Fruit fly (Drosophila melanogaster) whole organism, embryonic: Measurements from ENCODE around the gene CG32847.
A peak's percentile ranks its signal among the peaks of the same experiment; 100 is the strongest.

ENCODE experiments used
- Adf1 ChIP-seq: fragments of 200-800 bp; sonication (Bioruptor generic); IDR thresholded peaks from 2 replicates; pipeline ENCODE4 v1.3.6; 2022; ENCODE audit warnings: missing biosample characterization, missing genetic modification characterization
- C15 ChIP-seq: fragments of 200-800 bp; sonication (Bioruptor generic); IDR thresholded peaks from 3 replicates; pipeline ENCODE4 v1.3.6; 2022; ENCODE audit warnings: missing biosample characterization, missing genetic modification characterization
- CG10147 ChIP-seq: fragments of 200-800 bp; sonication (Bioruptor generic); optimal IDR thresholded peaks from 2 replicates; lab custom pipeline; 2019; ENCODE audit warnings: missing biosample characterization, mild to moderate bottlenecking, missing genetic modification characterization, moderate library complexity
- CG10209 ChIP-seq: fragments of 200-800 bp; sonication (Bioruptor generic); optimal IDR thresholded peaks from 3 replicates; lab custom pipeline; 2017; ENCODE audit warnings: missing biosample characterization, mild to moderate bottlenecking, missing genetic modification characterization, missing genetic modification reagents
- CG10267 ChIP-seq: fragments of 200-800 bp; sonication (Bioruptor generic); optimal IDR thresholded peaks from 2 replicates; lab custom pipeline; 2018; ENCODE audit warnings: missing biosample characterization, mild to moderate bottlenecking, missing genetic modification characterization, moderate library complexity
- CG12942 ChIP-seq: fragments of 200-800 bp; sonication (Bioruptor generic); optimal IDR thresholded peaks from 3 replicates; lab custom pipeline; 2016; ENCODE audit warnings: missing biosample characterization, missing genetic modification characterization
- CG15601 ChIP-seq: fragments of 200-800 bp; sonication (Bioruptor generic); optimal IDR thresholded peaks from 3 replicates; lab custom pipeline; 2019; ENCODE audit warnings: missing biosample characterization, mild to moderate bottlenecking, missing genetic modification characterization, moderate library complexity
- CG1603 ChIP-seq: fragments of 200-800 bp; sonication (Bioruptor generic); optimal IDR thresholded peaks from 2 replicates; lab custom pipeline; 2019; ENCODE audit warnings: missing biosample characterization, mild to moderate bottlenecking, missing genetic modification characterization, moderate library complexity
- CG16863 ChIP-seq: fragments of 200-800 bp; sonication (Bioruptor generic); optimal IDR thresholded peaks from 3 replicates; lab custom pipeline; 2016; ENCODE audit warnings: missing biosample characterization, missing genetic modification characterization
- CG17361 ChIP-seq: fragments of 200-800 bp; sonication (Bioruptor generic); IDR thresholded peaks from 3 replicates; pipeline ENCODE4 v1.3.6; 2022; ENCODE audit warnings: missing biosample characterization, missing genetic modification characterization
- CG17568 ChIP-seq: fragments of 200-800 bp; sonication (Bioruptor generic); optimal IDR thresholded peaks from 2 replicates; lab custom pipeline; 2018; ENCODE audit warnings: missing biosample characterization, mild to moderate bottlenecking, missing genetic modification characterization, moderate library complexity
- CG1792 ChIP-seq: fragments of 200-800 bp; sonication (Bioruptor generic); optimal IDR thresholded peaks from 2 replicates; lab custom pipeline; 2016; ENCODE audit warnings: missing biosample characterization, missing genetic modification characterization
- CG2712 ChIP-seq: fragments of 200-800 bp; optimal IDR thresholded peaks from 3 replicates; lab custom pipeline; 2019; ENCODE audit warnings: missing biosample characterization, mild to moderate bottlenecking, missing genetic modification characterization, moderate library complexity
- CG3065 ChIP-seq: fragments of 200-800 bp; sonication (Bioruptor generic); optimal IDR thresholded peaks from 2 replicates; lab custom pipeline; 2016; ENCODE audit warnings: missing biosample characterization, missing genetic modification characterization
- CG34376 ChIP-seq: fragments of 200-800 bp; sonication (Bioruptor generic); optimal IDR thresholded peaks from 2 replicates; lab custom pipeline; 2018; ENCODE audit warnings: missing biosample characterization, mild to moderate bottlenecking, missing genetic modification characterization
- CG42726 ChIP-seq: fragments of 200-800 bp; sonication (Bioruptor generic); IDR thresholded peaks from 2 replicates; pipeline ENCODE4 v1.3.6; 2022; ENCODE audit warnings: missing biosample characterization, missing genetic modification characterization; ENCODE audit not compliant: partially characterized antibody
- CG4282 ChIP-seq: fragments of 200-800 bp; sonication (Bioruptor generic); optimal IDR thresholded peaks from 2 replicates; lab custom pipeline; 2016; ENCODE audit warnings: missing biosample characterization, missing genetic modification characterization
- CG4404 ChIP-seq: fragments of 200-800 bp; sonication (Bioruptor generic); IDR thresholded peaks from 2 replicates; pipeline ENCODE4 v1.3.6; 2022; ENCODE audit warnings: missing biosample characterization, missing genetic modification characterization
- CG6791 ChIP-seq: fragments of 200-800 bp; sonication (Bioruptor generic); IDR thresholded peaks from 3 replicates; pipeline ENCODE4 v1.3.6; 2022; ENCODE audit warnings: missing biosample characterization, missing genetic modification characterization; ENCODE audit not compliant: partially characterized antibody
- CG8478 ChIP-seq: fragments of >200 bp; optimal IDR thresholded peaks from 2 replicates; lab custom pipeline; 2018
- CG9437 ChIP-seq: fragments of 200-800 bp; sonication (Bioruptor generic); optimal IDR thresholded peaks from 2 replicates; lab custom pipeline; 2018; ENCODE audit warnings: missing biosample characterization, mild to moderate bottlenecking, missing genetic modification characterization
- CrebB ChIP-seq: fragments of 200-800 bp; sonication (Bioruptor generic); optimal IDR thresholded peaks from 3 replicates; lab custom pipeline; 2018; ENCODE audit warnings: missing biosample characterization, mild to moderate bottlenecking, missing genetic modification characterization
- Dad ChIP-seq: fragments of 200-800 bp; sonication (Bioruptor generic); optimal IDR thresholded peaks from 3 replicates; lab custom pipeline; 2016; ENCODE audit warnings: missing biosample characterization, missing genetic modification characterization
- Dbx ChIP-seq: fragments of 200-800 bp; sonication (Bioruptor generic); IDR thresholded peaks from 3 replicates; pipeline ENCODE4 v1.3.6; 2022; ENCODE audit warnings: missing biosample characterization, missing genetic modification characterization
- Dref ChIP-seq: fragments of 200-800 bp; sonication (Bioruptor generic); IDR thresholded peaks from 2 replicates; pipeline ENCODE4 v1.3.6; 2022; ENCODE audit warnings: missing biosample characterization, missing genetic modification characterization
- Fer2 ChIP-seq: fragments of 200-800 bp; sonication (Bioruptor generic); optimal IDR thresholded peaks from 2 replicates; lab custom pipeline; 2018; ENCODE audit warnings: missing biosample characterization, mild to moderate bottlenecking, missing genetic modification characterization, moderate library complexity
- Gug ChIP-seq: fragments of 200-800 bp; sonication (Bioruptor generic); IDR thresholded peaks from 4 replicates; pipeline ENCODE4 v1.3.6; 2022; ENCODE audit warnings: missing biosample characterization, missing genetic modification characterization
- HHEX ChIP-seq: fragments of 200-800 bp; sonication (Bioruptor generic); optimal IDR thresholded peaks from 3 replicates; lab custom pipeline; 2017; ENCODE audit warnings: missing biosample characterization, mild to moderate bottlenecking, missing genetic modification characterization, missing genetic modification reagents
- Hmr ChIP-seq: fragments of 200-800 bp; sonication (Bioruptor generic); optimal IDR thresholded peaks from 3 replicates; lab custom pipeline; 2017; ENCODE audit warnings: mild to moderate bottlenecking, missing biosample characterization, missing genetic modification reagents, missing genetic modification characterization
- Kr ChIP-seq: fragments of 200-800 bp; sonication (Bioruptor generic); optimal IDR thresholded peaks from 2 replicates; lab custom pipeline; 2017; ENCODE audit warnings: missing biosample characterization, mild to moderate bottlenecking, missing genetic modification characterization
- Lpt ChIP-seq: fragments of >200 bp; optimal IDR thresholded peaks from 2 replicates; lab custom pipeline; 2018; ENCODE audit warnings: missing biosample characterization, missing genetic modification characterization
- MBD-R2 ChIP-seq: fragments of 200-800 bp; sonication (Bioruptor generic); IDR thresholded peaks from 2 replicates; pipeline ENCODE4 v1.3.6; 2022; ENCODE audit warnings: missing biosample characterization, missing genetic modification characterization
- NFAT ChIP-seq: fragments of 200-800 bp; sonication (Bioruptor generic); IDR thresholded peaks from 2 replicates; pipeline ENCODE4 v1.3.6; 2022; ENCODE audit warnings: missing biosample characterization, missing genetic modification characterization
- al ChIP-seq: fragments of 200-800 bp; sonication (Bioruptor generic); IDR thresholded peaks from 2 replicates; pipeline ENCODE4 v1.3.6; 2022; ENCODE audit warnings: missing biosample characterization, missing genetic modification characterization
- ash1 ChIP-seq: fragments of 200-800 bp; sonication (Bioruptor generic); optimal IDR thresholded peaks from 2 replicates; lab custom pipeline; 2018; ENCODE audit warnings: missing biosample characterization, mild to moderate bottlenecking, missing genetic modification characterization
- ato ChIP-seq: fragments of 200-800 bp; sonication (Bioruptor generic); IDR thresholded peaks from 2 replicates; pipeline ENCODE4 v1.3.6; 2022; ENCODE audit warnings: missing biosample characterization, missing genetic modification characterization; ENCODE audit not compliant: partially characterized antibody
- chinmo ChIP-seq: fragments of 200-800 bp; sonication (Bioruptor generic); IDR thresholded peaks from 4 replicates; pipeline ENCODE4 v1.3.6; 2022; ENCODE audit warnings: missing biosample characterization, missing genetic modification characterization; ENCODE audit not compliant: partially characterized antibody
- da ChIP-seq: fragments of 200-800 bp; sonication (Bioruptor generic); optimal IDR thresholded peaks from 2 replicates; lab custom pipeline; 2016; ENCODE audit warnings: missing biosample characterization, missing genetic modification characterization
- disco-r ChIP-seq: fragments of 200-800 bp; sonication (Bioruptor generic); optimal IDR thresholded peaks from 2 replicates; lab custom pipeline; 2016; ENCODE audit warnings: missing biosample characterization, missing genetic modification characterization
- fd64A ChIP-seq: fragments of 200-800 bp; sonication (Bioruptor generic); optimal IDR thresholded peaks from 3 replicates; lab custom pipeline; 2018; ENCODE audit warnings: missing biosample characterization, mild to moderate bottlenecking, missing genetic modification characterization
- ham ChIP-seq: fragments of 200-800 bp; sonication (Bioruptor generic); IDR thresholded peaks from 2 replicates; pipeline ENCODE4 v1.3.6; 2022; ENCODE audit warnings: missing biosample characterization, missing genetic modification characterization
- ind ChIP-seq: fragments of 200-800 bp; sonication (Bioruptor generic); optimal IDR thresholded peaks from 3 replicates; lab custom pipeline; 2016; ENCODE audit warnings: missing biosample characterization, missing genetic modification characterization
- jing ChIP-seq: fragments of 200-800 bp; sonication (Bioruptor generic); optimal IDR thresholded peaks from 2 replicates; lab custom pipeline; 2018; ENCODE audit warnings: missing biosample characterization, mild to moderate bottlenecking, missing genetic modification characterization
- lmd ChIP-seq: fragments of 200-800 bp; sonication (Bioruptor generic); IDR thresholded peaks from 2 replicates; pipeline ENCODE4 v1.3.6; 2022; ENCODE audit warnings: missing biosample characterization, missing genetic modification characterization
- luna ChIP-seq: fragments of 200-800 bp; sonication (Bioruptor generic); optimal IDR thresholded peaks from 2 replicates; lab custom pipeline; 2016; ENCODE audit warnings: missing biosample characterization, missing genetic modification characterization
- nerfin-1 ChIP-seq: fragments of 200-800 bp; sonication (Bioruptor generic); optimal IDR thresholded peaks from 3 replicates; lab custom pipeline; 2019; ENCODE audit warnings: missing biosample characterization, mild to moderate bottlenecking, missing genetic modification characterization, moderate library complexity
- otp ChIP-seq: fragments of 200-800 bp; sonication (Bioruptor generic); IDR thresholded peaks from 3 replicates; pipeline ENCODE4, ENCODE4 v1.3.6; 2022; ENCODE audit warnings: missing biosample characterization, missing genetic modification characterization
- p53 ChIP-seq: fragments of 200-800 bp; sonication (Bioruptor generic); optimal IDR thresholded peaks from 2 replicates; lab custom pipeline; 2016; ENCODE audit warnings: missing biosample characterization, missing genetic modification characterization
- pum ChIP-seq: fragments of 200-800 bp; sonication (Bioruptor generic); optimal IDR thresholded peaks from 2 replicates; lab custom pipeline; 2016; ENCODE audit warnings: missing biosample characterization, missing genetic modification characterization
- sd ChIP-seq: fragments of 200-800 bp; sonication (Bioruptor generic); optimal IDR thresholded peaks from 3 replicates; lab custom pipeline; 2018; ENCODE audit warnings: missing biosample characterization, mild to moderate bottlenecking, missing genetic modification characterization, moderate library complexity
- sens-2 ChIP-seq: fragments of 200-800 bp; sonication (Bioruptor generic); IDR thresholded peaks from 2 replicates; pipeline ENCODE4 v1.3.6; 2022; ENCODE audit warnings: missing biosample characterization, missing genetic modification characterization
- wor ChIP-seq: fragments of 200-800 bp; sonication (Bioruptor generic); IDR thresholded peaks from 2 replicates; pipeline ENCODE4 v1.3.6; 2022; ENCODE audit warnings: missing biosample characterization, missing genetic modification characterization

The CG32847 gene

dm6 chr3L:15107776-15108379 is 13.5 kb upstream of the CG32847 start (continued):
- TF ChIP-seq wor (peak; percentile 40; the same call in 1 of the 2 replicates), CG1792 (GFP tag; lab: Kevin White, UChicago) (no peak), CrebB (tag; lab: Kevin White, UChicago) (no peak), Gug (GFP tag; lab: Robert Waterston, UW) (peak; percentile 5; the same call in 1 of the 4 replicates), CG12942 (no peak), CG42726 (GFP tag; lab: Robert Waterston, UW) (no peak), ind (peak; percentile 19), CG15601 (tag; lab: Kevin White, UChicago) (peak; percentile 64), p53 (GFP tag; lab: Kevin White, UChicago) (no peak), otp (no peak), Dad (GFP tag; lab: Kevin White, UChicago) (no peak), CG4282 (no peak), CG8478 (lab: Kevin White, UChicago) (no peak), CG10267 (peak; percentile 58), nerfin-1 (peak; percentile 30), Lpt (no peak), CG9437 (peak; percentile 52), pum (GFP tag; lab: Kevin White, UChicago) (no peak), C15 (no peak), sens-2 (GFP tag; lab: Robert Waterston, UW) (no peak), CG6791 (GFP tag; lab: Robert Waterston, UW) (no peak), disco-r (GFP tag; lab: Kevin White, UChicago) (no peak), HHEX (no peak), NFAT (GFP tag; lab: Robert Waterston, UW) (no peak), Adf1 (no peak), Hmr (GFP tag; lab: Kevin White, UChicago) (peak; percentile 52), Dref (GFP tag; lab: Robert Waterston, UW) (no peak), CG3065 (GFP tag; lab: Kevin White, UChicago) (no peak), jing (GFP tag; lab: Kevin White, UChicago) (no peak), CG4404 (GFP tag; lab: Robert Waterston, UW) (no peak), CG17568 (no peak), CG1603 (tag; lab: Kevin White, UChicago) (no peak), lmd (GFP tag; lab: Robert Waterston, UW) (peak; percentile 36), Dbx (no peak), Fer2 (no peak), ash1 (GFP tag; lab: Kevin White, UChicago) (no peak), CG2712 (peak; percentile 83), ato (no peak), CG10147 (GFP tag; lab: Kevin White, UChicago) (no peak), Kr (GFP tag; lab: Kevin White, UChicago) (no peak), al (GFP tag; lab: Robert Waterston, UW) (no peak), MBD-R2 (no peak), CG34376 (no peak), ham (no peak), chinmo (GFP tag; lab: Robert Waterston, UW) (no peak), CG16863 (no peak), fd64A (no peak), CG17361 (peak; percentile 89), CG10209 (GFP tag; lab: Kevin White, UChicago) (no peak), luna (GFP tag; lab: Kevin White, UChicago) (no peak), da (GFP tag; lab: Kevin White, UChicago) (no peak), sd (tag; lab: Kevin White, UChicago) (no peak)
